Fruit fly (Drosophila melanogaster) S2 (cell line): ENCODE measurements around the gene Polr3E.

Source experiments
- CG8478 ChIP-seq: fragments of >200 bp; optimal IDR thresholded peaks from 2 replicates; lab custom pipeline; 2018
- CTCF ChIP-seq, 2 experiments: fragments of >200 bp; optimal IDR thresholded peaks; 2 replicates each; lab custom pipeline; 2018

DNA sequence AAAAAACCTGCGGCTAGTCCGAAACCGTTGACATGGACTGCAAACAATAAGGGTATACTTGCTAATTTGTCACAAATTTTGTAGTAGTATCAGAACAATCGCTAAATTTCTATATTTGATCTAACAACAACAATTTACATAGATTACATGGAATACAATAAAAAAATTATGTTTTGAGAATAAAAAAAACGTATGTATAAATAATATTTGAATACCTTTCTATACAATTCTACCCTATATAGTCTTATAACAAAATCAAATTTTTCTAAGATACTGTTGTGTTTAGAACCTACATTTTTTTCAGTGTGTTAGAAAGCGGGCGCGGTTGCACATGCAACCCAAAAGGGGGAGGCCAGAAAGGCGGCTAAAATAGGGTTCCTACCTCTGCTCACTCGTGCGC is 48.3 kb upstream of the Polr3E start:
- TF ChIP-seq CG8478 (lab: Kevin White, UChicago) (no peak), CTCF (optimal IDR thresholded peaks at IDR 0.05; lab: Kevin White, UChicago) (no peak)
